2 worm cellular contexts compared by ENCODE assay signal in genomic region chrX:3045466-3045865, ce11.
A peak's percentile ranks its signal among the peaks of the same experiment; 100 is the strongest.
TF ChIP-seq lines count a peak whose summit lies in the region.

Gene cnnm-3 (minus strand): TSS chrX:3045847.

TF ChIP-seq in whole organism, L4 larva, 104 proteins besides CTCF, POLR2A, EP300 and RAD21:
- TF ChIP-seq dmd-6 (GFP tag; IDR thresholded peaks at IDR 0.05; lab: Robert Waterston, UW) (peak; percentile 74), tra-1 (GFP tag; IDR thresholded peaks at IDR 0.05; lab: Robert Waterston, UW) (0 out of 2 replicates have a peak, but pooled peaks have one; percentile 5), nhr-237 (tag; optimal IDR thresholded peaks at IDR 0.05; lab: Kevin White, UChicago) (no peak), hlh-11 (tag; optimal IDR thresholded peaks at IDR 0.05; lab: Kevin White, UChicago) (peak; percentile 19), duxl-1 (tag; optimal IDR thresholded peaks at IDR 0.05; lab: Kevin White, UChicago; ENCODE audit: poor library complexity) (no peak)

TF ChIP-seq in whole organism, young adult, 124 proteins besides CTCF, POLR2A, EP300 and RAD21:
- TF ChIP-seq lir-1 (GFP tag; conservative IDR thresholded peaks at IDR 0.05; lab: Robert Waterston, UW) (no peak), nhr-80 (tag; optimal IDR thresholded peaks at IDR 0.05; lab: Kevin White, UChicago) (peak; percentile 67), let-607 (tag; optimal IDR thresholded peaks at IDR 0.05; lab: Kevin White, UChicago) (peak in 1 of 2 experiments; percentile 2)
